Fruit fly (Drosophila melanogaster): ENCODE data around the gene CG14286.

DNA sequence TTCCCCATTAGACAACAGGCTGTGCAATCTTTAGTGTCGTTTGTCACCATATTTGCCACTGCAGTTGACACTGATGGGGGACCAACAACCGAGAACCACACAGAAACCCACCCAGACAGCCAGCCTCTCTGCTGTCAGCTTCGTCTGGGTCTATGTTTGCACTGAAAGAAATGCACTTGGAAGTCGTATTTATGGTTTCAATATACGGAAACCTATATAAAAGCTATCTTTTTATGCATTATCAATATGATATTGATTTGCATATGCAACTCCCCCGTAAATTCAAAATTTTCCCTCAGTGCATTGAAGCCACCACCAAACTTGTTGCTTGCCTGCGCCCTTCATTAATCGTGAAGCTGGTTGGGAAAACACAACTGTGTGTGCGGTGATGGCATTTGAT, 50.3 kb downstream of the CG14286 start:
- TF ChIP-seq psq (optimal IDR thresholded peaks at IDR 0.05) (no peak), ttk (optimal IDR thresholded peaks at IDR 0.05) (no peak), h (optimal IDR thresholded peaks at IDR 0.05) (no peak), Myc (optimal IDR thresholded peaks at IDR 0.05) (no peak)
